Fruit fly (Drosophila melanogaster) whole organism, prepupa: ENCODE measurements around the gene Kdm3.

Experiments
- Blimp-1 ChIP-seq: fragments of 200-800 bp; sonication (Bioruptor generic); optimal IDR thresholded peaks from 3 replicates; lab custom pipeline; 2017; ENCODE audit warnings: missing biosample characterization, missing genetic modification characterization, mild to moderate bottlenecking, moderate library complexity, missing genetic modification reagents
- CG11762 ChIP-seq: fragments of 200-800 bp; sonication (Bioruptor generic); optimal IDR thresholded peaks from 3 replicates; lab custom pipeline; 2016; ENCODE audit warnings: missing biosample characterization, missing genetic modification characterization; ENCODE audit not compliant: insufficient read depth
- Eip75B ChIP-seq: fragments of 200-800 bp; sonication (Bioruptor generic); optimal IDR thresholded peaks from 3 replicates; lab custom pipeline; 2016; ENCODE audit warnings: missing biosample characterization, missing genetic modification characterization
- Lpt ChIP-seq: fragments of 200-800 bp; sonication (Bioruptor generic); optimal IDR thresholded peaks from 3 replicates; lab custom pipeline; 2016; ENCODE audit warnings: missing biosample characterization, missing genetic modification characterization
- Sox14 ChIP-seq: fragments of 200-800 bp; sonication (Bioruptor generic); optimal IDR thresholded peaks from 3 replicates; lab custom pipeline; 2016; ENCODE audit warnings: missing biosample characterization, missing genetic modification characterization
- salr ChIP-seq, 2 experiments: fragments of 200-800 bp; sonication (Bioruptor generic); optimal IDR thresholded peaks; 3 replicates each; lab custom pipeline; 2016 to 2018; ENCODE audit warnings: missing biosample characterization in 2 of 2, missing genetic modification characterization in 2 of 2, mild to moderate bottlenecking in 1 of 2
- topi ChIP-seq: fragments of 200-800 bp; sonication (Bioruptor generic); optimal IDR thresholded peaks from 3 replicates; lab custom pipeline; 2016; ENCODE audit warnings: missing biosample characterization, missing genetic modification characterization

DNA sequence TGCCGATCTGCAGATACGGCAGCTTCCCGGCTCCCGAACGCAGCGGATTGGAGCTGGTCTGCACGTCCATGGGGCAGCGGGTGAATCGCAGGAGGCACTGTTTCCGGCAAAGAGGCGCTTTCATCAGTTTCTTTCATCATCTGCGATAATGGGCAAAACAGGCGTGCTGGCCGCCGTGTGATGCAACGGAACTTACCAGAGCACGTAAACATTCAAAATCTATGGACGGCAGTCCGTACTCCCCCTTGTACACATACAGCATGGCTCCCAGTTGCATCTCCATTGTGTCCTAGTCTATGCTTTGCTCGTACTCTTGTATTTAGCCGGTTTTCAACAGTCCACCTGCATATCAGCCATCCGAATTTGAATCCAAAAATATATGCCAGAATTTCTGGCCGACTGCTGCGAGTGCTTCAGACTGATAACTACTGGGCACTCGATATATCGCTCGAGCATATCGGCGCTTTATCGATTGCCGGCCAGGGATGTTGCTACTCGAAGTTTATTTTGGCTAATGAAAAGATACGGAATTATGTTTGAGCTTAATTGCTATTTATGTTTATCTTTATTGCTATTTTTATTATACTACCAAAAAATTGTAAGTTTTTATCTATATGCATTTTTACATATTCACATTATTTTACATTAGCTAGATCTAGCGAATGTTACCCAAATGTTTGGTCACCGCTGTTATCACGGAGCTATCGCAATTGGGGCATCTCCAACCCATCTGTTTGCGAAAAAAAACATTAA is 47.6 kb downstream of the Kdm3 start, which contains the start of the genes CG9393 and Vps45:
- TF ChIP-seq CG11762 (GFP tag; lab: Kevin White, UChicago), result no peak
- no peak for TF ChIP-seq topi (GFP tag; lab: Kevin White, UChicago)
- TF ChIP-seq Lpt (GFP tag; lab: Kevin White, UChicago), result no peak
- no peak for TF ChIP-seq Sox14 (GFP tag; lab: Kevin White, UChicago)
- no peak for TF ChIP-seq salr (GFP tag; optimal IDR thresholded peaks at IDR 0.05; lab: Kevin White, UChicago)
- TF ChIP-seq Eip75B (GFP tag; lab: Kevin White, UChicago), result no peak
- no peak for TF ChIP-seq Blimp-1 (GFP tag; lab: Kevin White, UChicago)
